Worm (Caenorhabditis elegans) whole organism, young adult: ENCODE measurements around the gene glt-5.

Source experiments
- F23B12.7 ChIP-seq: sonication (generic microtip); optimal IDR thresholded peaks from 2 replicates; lab custom pipeline; 2017; ENCODE audit warnings: missing genetic modification characterization, mild to moderate bottlenecking, missing compliant biosample characterization, antibody characterized with exemption, moderate library complexity; ENCODE audit not compliant: insufficient read depth
- F49E8.2 ChIP-seq: sonication (generic microtip); optimal IDR thresholded peaks from 3 replicates; lab custom pipeline; 2017; ENCODE audit warnings: missing genetic modification characterization, mild to moderate bottlenecking, missing compliant biosample characterization, antibody characterized with exemption, moderate library complexity; ENCODE audit not compliant: insufficient read depth
- ama-1 ChIP-seq, 3 experiments: fragments of 150-350 bp in 1 of 3; sonication (generic microtip) in 2 of 3; optimal IDR thresholded peaks; 2 replicates each; lab custom pipeline; 2014 to 2018; ENCODE audit warnings: missing biosample characterization in 2 of 3, missing genetic modification characterization in 2 of 3, missing genetic modification reagents in 2 of 3
- aptf-2 ChIP-seq: fragments of 200-800 bp; sonication (Bioruptor generic); conservative IDR thresholded peaks from 2 replicates; pipeline ENCODE4 v1.3.6; 2022; ENCODE audit warnings: missing genetic modification reagents, missing genetic modification characterization, missing compliant biosample characterization
- hrde-1 ChIP-seq: sonication (generic microtip); optimal IDR thresholded peaks from 2 replicates; lab custom pipeline; 2016; ENCODE audit warnings: missing genetic modification characterization, mild to moderate bottlenecking, missing compliant biosample characterization, moderate library complexity, missing genotype, missing genetic modification reagents, borderline replicate concordance
- pha-4 ChIP-seq: fragments of 150-350 bp; sonication (generic microtip); optimal IDR thresholded peaks from 2 replicates; lab custom pipeline; 2014; ENCODE audit warnings: missing biosample characterization, missing genetic modification reagents, missing genetic modification characterization
- zfh-2 ChIP-seq: fragments of 200-800 bp; sonication (Bioruptor generic); conservative IDR thresholded peaks from 2 replicates; pipeline ENCODE4 v1.3.6; 2022; ENCODE audit warnings: missing genetic modification reagents, missing genetic modification characterization, missing compliant biosample characterization
- ztf-26 ChIP-seq: sonication (generic microtip); optimal IDR thresholded peaks from 2 replicates; lab custom pipeline; 2017; ENCODE audit warnings: missing genetic modification characterization, missing compliant biosample characterization

DNA sequence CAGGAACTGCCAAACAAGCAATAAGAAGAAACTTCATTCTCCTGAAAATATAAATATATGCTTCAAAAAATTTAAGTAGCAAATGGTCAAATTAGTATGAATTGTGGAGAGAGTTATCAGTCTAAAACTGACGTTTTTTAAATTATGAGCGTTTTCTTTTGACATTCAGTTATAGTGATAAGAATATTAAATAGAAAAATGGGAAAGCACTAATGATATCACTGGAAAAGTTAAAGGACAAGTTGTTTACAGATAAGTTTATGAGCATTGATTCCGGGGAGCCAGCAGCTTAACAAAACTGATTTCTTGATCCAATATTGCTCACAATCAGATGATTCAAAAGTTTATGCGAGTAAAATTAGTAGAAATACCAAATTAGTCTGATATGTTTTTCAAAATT is 48.3 kb downstream of the glt-5 start, which contains the start of gene ZK1320.3:
- no peak for TF ChIP-seq zfh-2
- TF ChIP-seq hrde-1 (tag; lab: Kevin White, UChicago) = no peak
- no peak for TF ChIP-seq ztf-26 (tag; lab: Kevin White, UChicago)
- TF ChIP-seq ama-1 (optimal IDR thresholded peaks at IDR 0.05; lab: Kevin White, UChicago) = no peak
- no peak for TF ChIP-seq ama-1 (GFP tag; optimal IDR thresholded peaks at IDR 0.05; lab: Kevin White, UChicago)
- no peak for TF ChIP-seq F49E8.2
- TF ChIP-seq F23B12.7 (tag; lab: Kevin White, UChicago) = no peak
- TF ChIP-seq pha-4 (tag; lab: Kevin White, UChicago) = no peak
- TF ChIP-seq aptf-2 (GFP tag; lab: Robert Waterston, UW) = no peak
